Worm (Caenorhabditis elegans): ENCODE measurements around the gene ugt-46.

Gene ugt-46

ce11 chrX:530011-530410 lies at the start of gene ugt-46:
Gene ugt-46, minus strand, starts transcription at chrX:530289.
- TF ChIP-seq grh-1 (GFP tag; IDR thresholded peaks at IDR 0.05) = no peak
- TF ChIP-seq efl-3 (GFP tag; optimal IDR thresholded peaks at IDR 0.05) = no peak
- TF ChIP-seq ceh-88 (GFP tag; IDR thresholded peaks at IDR 0.05) = no peak
- TF ChIP-seq fos-1 (tag; optimal IDR thresholded peaks at IDR 0.05) = no peak
- TF ChIP-seq dpl-1 (GFP tag; optimal IDR thresholded peaks at IDR 0.05) = no peak
- TF ChIP-seq nhr-12 (tag; optimal IDR thresholded peaks at IDR 0.05) = no peak
- no peak for TF ChIP-seq zip-4 (GFP tag; optimal IDR thresholded peaks at IDR 0.05)
- TF ChIP-seq Y116A8C.19 (tag; optimal IDR thresholded peaks at IDR 0.05; ENCODE audit: borderline replicate concordance) = no peak
- no peak for TF ChIP-seq efl-1 (optimal IDR thresholded peaks at IDR 0.05)
- no peak for TF ChIP-seq efl-1 (GFP tag; optimal IDR thresholded peaks at IDR 0.05 in 1 of 2)
- TF ChIP-seq ztf-4 (tag; optimal IDR thresholded peaks at IDR 0.05) = no peak
- no peak for TF ChIP-seq nhr-28 (tag; optimal IDR thresholded peaks at IDR 0.05)
- no peak for TF ChIP-seq C04F5.9 (tag; optimal IDR thresholded peaks at IDR 0.05)
- TF ChIP-seq alr-1 (tag; optimal IDR thresholded peaks at IDR 0.05; ENCODE audit: borderline replicate concordance) = no peak
- TF ChIP-seq nhr-71 (tag; optimal IDR thresholded peaks at IDR 0.05) = no peak
- no peak for TF ChIP-seq vab-15 (tag; optimal IDR thresholded peaks at IDR 0.05)
- no peak for TF ChIP-seq nhr-77 (tag; optimal IDR thresholded peaks at IDR 0.05)
- TF ChIP-seq snpc-4 (tag; optimal IDR thresholded peaks at IDR 0.05) = no peak
- TF ChIP-seq ceh-82 (tag; optimal IDR thresholded peaks at IDR 0.05) = no peak
- TF ChIP-seq aly-2 (tag; optimal IDR thresholded peaks at IDR 0.05) = no peak
- TF ChIP-seq fkh-4 (tag; optimal IDR thresholded peaks at IDR 0.05; ENCODE audit: borderline replicate concordance) = no peak
- no peak for TF ChIP-seq aha-1 (tag; optimal IDR thresholded peaks at IDR 0.05)
- TF ChIP-seq isw-1 (GFP tag; IDR thresholded peaks at IDR 0.05) = no peak
- TF ChIP-seq ceh-90 (tag; optimal IDR thresholded peaks at IDR 0.05) = no peak
- no peak for TF ChIP-seq lsy-2 (tag; optimal IDR thresholded peaks at IDR 0.05)
- no peak for TF ChIP-seq hlh-4 (tag; optimal IDR thresholded peaks at IDR 0.05)
- peak in 1 of 6 experiments; percentile 38 for TF ChIP-seq elt-3 (tag; optimal IDR thresholded peaks at IDR 0.05)
- TF ChIP-seq mdl-1 (tag; optimal IDR thresholded peaks at IDR 0.05) = no peak
- no peak for TF ChIP-seq xbp-1 (tag; optimal IDR thresholded peaks at IDR 0.05)
- peak; percentile 40 for TF ChIP-seq nhr-85 (tag)
- peak in 1 of 2 experiments; percentile 49 for TF ChIP-seq lin-35 (GFP tag; optimal IDR thresholded peaks at IDR 0.05)
- TF ChIP-seq unc-130 (tag; optimal IDR thresholded peaks at IDR 0.05) = no peak
- TF ChIP-seq elt-2 (tag; optimal IDR thresholded peaks at IDR 0.05) = peak; percentile 86
- peak; percentile 0 for TF ChIP-seq nhr-20 (tag; optimal IDR thresholded peaks at IDR 0.05)
- TF ChIP-seq mab-9 (GFP tag; IDR thresholded peaks at IDR 0.05) = no peak
- no peak for TF ChIP-seq irx-1 (tag; optimal IDR thresholded peaks at IDR 0.05)
- TF ChIP-seq lin-14 (GFP tag; optimal IDR thresholded peaks at IDR 0.05) = peak; percentile 40
- TF ChIP-seq tbx-2 (tag; optimal IDR thresholded peaks at IDR 0.05) = no peak
- no peak for TF ChIP-seq nhr-76 (tag; optimal IDR thresholded peaks at IDR 0.05)
- no peak for TF ChIP-seq hpl-2 (GFP tag; optimal IDR thresholded peaks at IDR 0.05)
- no peak for TF ChIP-seq nhr-11 (tag; optimal IDR thresholded peaks at IDR 0.05)
- TF ChIP-seq sup-37 (GFP tag; optimal IDR thresholded peaks at IDR 0.05) = no peak
- TF ChIP-seq unc-62 (GFP tag; optimal IDR thresholded peaks at IDR 0.05) = no peak
- no peak for TF ChIP-seq jun-1 (tag; optimal IDR thresholded peaks at IDR 0.05)
- no peak for TF ChIP-seq ceh-63 (GFP tag; optimal IDR thresholded peaks at IDR 0.05)

ce11 chrX:575084-575483 lies 45.0 kb upstream of the ugt-46 start:
- TF ChIP-seq unc-62 (GFP tag; optimal IDR thresholded peaks at IDR 0.05) = no peak
- TF ChIP-seq nhr-47 (tag; optimal IDR thresholded peaks at IDR 0.05) = peak; percentile 15
- TF ChIP-seq unc-30 (tag; optimal IDR thresholded peaks at IDR 0.05) = no peak
- TF ChIP-seq skn-1 (tag; optimal IDR thresholded peaks at IDR 0.05) = peak; percentile 86
- TF ChIP-seq ceh-82 (tag; optimal IDR thresholded peaks at IDR 0.05) = peak in 1 of 3 experiments; percentile 34
- TF ChIP-seq nhr-71 (tag; optimal IDR thresholded peaks at IDR 0.05) = peak; percentile 13
- TF ChIP-seq fkh-8 (tag; optimal IDR thresholded peaks at IDR 0.05) = peak; percentile 63
